In genomic region chrX:16944049-16944532, dm6 we compare ENCODE assay signal across 1 fruit fly cellular context.
TF ChIP-seq lines count a peak whose summit lies in the region.

No protein-coding gene starts in this region.

TF ChIP-seq in whole organism, embryonic, 481 proteins besides CTCF, POLR2A, EP300 and RAD21 (continued from another document and continues in another):
- TF ChIP-seq CG16863 (GFP tag; optimal IDR thresholded peaks at IDR 0.05; lab: Kevin White, UChicago): no peak
- TF ChIP-seq CG5953 (GFP tag; IDR thresholded peaks at IDR 0.05; lab: Robert Waterston, UW): no peak
- no peak for TF ChIP-seq klu (GFP tag; IDR thresholded peaks at IDR 0.05; lab: Robert Waterston, UW)
- TF ChIP-seq trh (GFP tag; optimal IDR thresholded peaks at IDR 0.05; lab: Kevin White, UChicago): no peak
- no peak for TF ChIP-seq CG3065 (GFP tag; optimal IDR thresholded peaks at IDR 0.05; lab: Kevin White, UChicago)
- TF ChIP-seq org-1 (GFP tag; optimal IDR thresholded peaks at IDR 0.05; lab: Kevin White, UChicago): peak; percentile 62
- peak; percentile 88 for TF ChIP-seq grau (tag; optimal IDR thresholded peaks at IDR 0.05; lab: Kevin White, UChicago)
- TF ChIP-seq fru (optimal IDR thresholded peaks at IDR 0.05; lab: Kevin White, UChicago): no peak
- TF ChIP-seq CG6791 (GFP tag; IDR thresholded peaks at IDR 0.05; lab: Robert Waterston, UW; ENCODE audit: partially characterized antibody): no peak
- no peak for TF ChIP-seq amos (GFP tag; IDR thresholded peaks at IDR 0.05; lab: Robert Waterston, UW; ENCODE audit: partially characterized antibody)
- TF ChIP-seq row (GFP tag; IDR thresholded peaks at IDR 0.05; lab: Robert Waterston, UW): peak; percentile 72
- peak; percentile 24; the same call in 1 of the 2 replicates for TF ChIP-seq ttk (GFP tag; IDR thresholded peaks at IDR 0.05; lab: Robert Waterston, UW)
- no peak; the same call in 2 of the 3 replicates for TF ChIP-seq B-H1 (GFP tag; IDR thresholded peaks at IDR 0.05; lab: Robert Waterston, UW)
- peak; percentile 62 for TF ChIP-seq CG9727 (GFP tag; optimal IDR thresholded peaks at IDR 0.05; lab: Kevin White, UChicago)
- TF ChIP-seq CG17568 (GFP tag; optimal IDR thresholded peaks at IDR 0.05; lab: Kevin White, UChicago): no peak
- peak; percentile 57 for TF ChIP-seq CG10321 (GFP tag; IDR thresholded peaks at IDR 0.05; lab: Robert Waterston, UW)
- peak; percentile 60 for TF ChIP-seq fd96Cb (tag; optimal IDR thresholded peaks at IDR 0.05; lab: Kevin White, UChicago)
- no peak for TF ChIP-seq CG12219 (GFP tag; optimal IDR thresholded peaks at IDR 0.05; lab: Kevin White, UChicago)
- no peak for TF ChIP-seq Lpt (GFP tag; optimal IDR thresholded peaks at IDR 0.05; lab: Kevin White, UChicago)
- no peak for TF ChIP-seq CG7987 (GFP tag; optimal IDR thresholded peaks at IDR 0.05; lab: Kevin White, UChicago)
- no peak for TF ChIP-seq Gug (GFP tag; IDR thresholded peaks at IDR 0.05; lab: Robert Waterston, UW)
- no peak for TF ChIP-seq Kr (GFP tag; optimal IDR thresholded peaks at IDR 0.05; lab: Kevin White, UChicago)
- TF ChIP-seq CG9817 (tag; optimal IDR thresholded peaks at IDR 0.05; lab: Kevin White, UChicago): peak; percentile 46
- no peak for TF ChIP-seq HLH4C (GFP tag; IDR thresholded peaks at IDR 0.05; lab: Robert Waterston, UW; ENCODE audit: partially characterized antibody)
- no peak for TF ChIP-seq CG4360 (GFP tag; IDR thresholded peaks at IDR 0.05; lab: Robert Waterston, UW)
- no peak for TF ChIP-seq unc-4 (GFP tag; IDR thresholded peaks at IDR 0.05; lab: Robert Waterston, UW; ENCODE audit: partially characterized antibody)
- TF ChIP-seq Mad (GFP tag; optimal IDR thresholded peaks at IDR 0.05; lab: Kevin White, UChicago): no peak
- TF ChIP-seq Hr3 (GFP tag; optimal IDR thresholded peaks at IDR 0.05; lab: Kevin White, UChicago): peak; percentile 42
- TF ChIP-seq CG13894 (tag; optimal IDR thresholded peaks at IDR 0.05; lab: Kevin White, UChicago): peak; percentile 60
- TF ChIP-seq CG33213 (GFP tag; optimal IDR thresholded peaks at IDR 0.05; lab: Kevin White, UChicago): no peak
- no peak for TF ChIP-seq CG2202 (tag; optimal IDR thresholded peaks at IDR 0.05; lab: Kevin White, UChicago)
- peak; percentile 43 for TF ChIP-seq NfI (GFP tag; optimal IDR thresholded peaks at IDR 0.05; lab: Kevin White, UChicago)
- no peak for TF ChIP-seq CG5245 (GFP tag; optimal IDR thresholded peaks at IDR 0.05; lab: Kevin White, UChicago)
- TF ChIP-seq HHEX (GFP tag; optimal IDR thresholded peaks at IDR 0.05; lab: Kevin White, UChicago): peak; percentile 59
- TF ChIP-seq bab2 (GFP tag; optimal IDR thresholded peaks at IDR 0.05; lab: Kevin White, UChicago): no peak
- TF ChIP-seq Sox100B (GFP tag; optimal IDR thresholded peaks at IDR 0.05; lab: Kevin White, UChicago): peak; percentile 63
- no peak for TF ChIP-seq tio (GFP tag; optimal IDR thresholded peaks at IDR 0.05; lab: Kevin White, UChicago)
- no peak for TF ChIP-seq z (GFP tag; IDR thresholded peaks at IDR 0.05; lab: Robert Waterston, UW)
- no peak for TF ChIP-seq Sry-δ (GFP tag; optimal IDR thresholded peaks at IDR 0.05; lab: Kevin White, UChicago)
- TF ChIP-seq HmgD (GFP tag; optimal IDR thresholded peaks at IDR 0.05; lab: Kevin White, UChicago): no peak
- TF ChIP-seq Pdp1 (GFP tag; optimal IDR thresholded peaks at IDR 0.05; lab: Kevin White, UChicago): no peak
- TF ChIP-seq CG16815 (GFP tag; optimal IDR thresholded peaks at IDR 0.05; lab: Kevin White, UChicago): peak; percentile 33
- TF ChIP-seq az2 (GFP tag; optimal IDR thresholded peaks at IDR 0.05; lab: Kevin White, UChicago): peak; percentile 19
- TF ChIP-seq CG4328 (GFP tag; optimal IDR thresholded peaks at IDR 0.05; lab: Kevin White, UChicago): peak; percentile 19
- no peak for TF ChIP-seq gfzf (GFP tag; optimal IDR thresholded peaks at IDR 0.05; lab: Kevin White, UChicago)
- TF ChIP-seq pnt (GFP tag; optimal IDR thresholded peaks at IDR 0.05; lab: Kevin White, UChicago): no peak
- TF ChIP-seq CG2116 (GFP tag; optimal IDR thresholded peaks at IDR 0.05; lab: Kevin White, UChicago): no peak
- TF ChIP-seq gsb (GFP tag; IDR thresholded peaks at IDR 0.05; lab: Robert Waterston, UW): peak; percentile 47; the same call in 1 of the 2 replicates
- TF ChIP-seq otp (GFP tag; IDR thresholded peaks at IDR 0.05; lab: Robert Waterston, UW): no peak
- TF ChIP-seq CG2199 (GFP tag; IDR thresholded peaks at IDR 0.05; lab: Robert Waterston, UW): no peak
- TF ChIP-seq Spps (tag; optimal IDR thresholded peaks at IDR 0.05; lab: Kevin White, UChicago): no peak
- TF ChIP-seq Stat92E (GFP tag; optimal IDR thresholded peaks at IDR 0.05; lab: Kevin White, UChicago): no peak
- no peak for TF ChIP-seq eve (GFP tag; optimal IDR thresholded peaks at IDR 0.05; lab: Kevin White, UChicago)
- no peak for TF ChIP-seq CG3995 (GFP tag; optimal IDR thresholded peaks at IDR 0.05; lab: Kevin White, UChicago)
- peak; percentile 88 for TF ChIP-seq CG15269 (tag; optimal IDR thresholded peaks at IDR 0.05; lab: Kevin White, UChicago)
- peak; percentile 48 for TF ChIP-seq CG9932 (GFP tag; IDR thresholded peaks at IDR 0.05; lab: Robert Waterston, UW)
- TF ChIP-seq CG16779 (GFP tag; IDR thresholded peaks at IDR 0.05; lab: Robert Waterston, UW): no peak
- no peak for TF ChIP-seq CG18476 (GFP tag; optimal IDR thresholded peaks at IDR 0.05; lab: Kevin White, UChicago)
- peak; percentile 74 for TF ChIP-seq CG8924 (tag; optimal IDR thresholded peaks at IDR 0.05; lab: Kevin White, UChicago)
- no peak for TF ChIP-seq BEAF-32 (GFP tag; optimal IDR thresholded peaks at IDR 0.05; lab: Kevin White, UChicago)
- peak; percentile 44 for TF ChIP-seq CG8388 (GFP tag; optimal IDR thresholded peaks at IDR 0.05; lab: Kevin White, UChicago)
- 0 out of 2 replicates have a peak, but pooled peaks have one; percentile 34 for TF ChIP-seq toy (GFP tag; IDR thresholded peaks at IDR 0.05; lab: Robert Waterston, UW)
- TF ChIP-seq H15 (GFP tag; IDR thresholded peaks at IDR 0.05; lab: Robert Waterston, UW): no peak
- no peak for TF ChIP-seq Dll (GFP tag; IDR thresholded peaks at IDR 0.05; lab: Robert Waterston, UW; ENCODE audit: partially characterized antibody)
- TF ChIP-seq tna (GFP tag; IDR thresholded peaks at IDR 0.05; lab: Robert Waterston, UW; ENCODE audit: partially characterized antibody): no peak
- TF ChIP-seq CG18764 (GFP tag; optimal IDR thresholded peaks at IDR 0.05; lab: Kevin White, UChicago): no peak
- no peak for TF ChIP-seq Nf-YA (GFP tag; IDR thresholded peaks at IDR 0.05; lab: Robert Waterston, UW)
- TF ChIP-seq Rfx (GFP tag; IDR thresholded peaks at IDR 0.05; lab: Robert Waterston, UW): peak; percentile 67
- TF ChIP-seq Elba2 (GFP tag; optimal IDR thresholded peaks at IDR 0.05; lab: Kevin White, UChicago): no peak
- peak; percentile 44 for TF ChIP-seq salm (tag; optimal IDR thresholded peaks at IDR 0.05; lab: Kevin White, UChicago)
- no peak for TF ChIP-seq pfk (GFP tag; optimal IDR thresholded peaks at IDR 0.05; lab: Kevin White, UChicago)
- TF ChIP-seq zfh2 (GFP tag; optimal IDR thresholded peaks at IDR 0.05; lab: Kevin White, UChicago): no peak
- TF ChIP-seq Awh (GFP tag; IDR thresholded peaks at IDR 0.05; lab: Robert Waterston, UW): no peak
- TF ChIP-seq Atf6 (GFP tag; IDR thresholded peaks at IDR 0.05; lab: Robert Waterston, UW): no peak
- no peak for TF ChIP-seq CG13624 (GFP tag; optimal IDR thresholded peaks at IDR 0.05; lab: Kevin White, UChicago)
- TF ChIP-seq sqz (GFP tag; optimal IDR thresholded peaks at IDR 0.05; lab: Kevin White, UChicago): no peak
- TF ChIP-seq Aef1 (GFP tag; IDR thresholded peaks at IDR 0.05; lab: Robert Waterston, UW): peak; percentile 29; the same call in 1 of the 3 replicates
- TF ChIP-seq PHDP (tag; optimal IDR thresholded peaks at IDR 0.05; lab: Kevin White, UChicago): peak; percentile 86
- TF ChIP-seq Bgb (GFP tag; IDR thresholded peaks at IDR 0.05; lab: Robert Waterston, UW; ENCODE audit: partially characterized antibody): no peak
- TF ChIP-seq dan (GFP tag; IDR thresholded peaks at IDR 0.05; lab: Robert Waterston, UW): no peak
- no peak for TF ChIP-seq Dad (GFP tag; optimal IDR thresholded peaks at IDR 0.05; lab: Kevin White, UChicago)
- no peak; the same call in 1 of the 2 replicates for TF ChIP-seq CG3847 (GFP tag; IDR thresholded peaks at IDR 0.05; lab: Robert Waterston, UW)
- TF ChIP-seq CG11093 (GFP tag; IDR thresholded peaks at IDR 0.05; lab: Robert Waterston, UW): no peak
- TF ChIP-seq unpg (GFP tag; optimal IDR thresholded peaks at IDR 0.05; lab: Kevin White, UChicago): peak; percentile 81
- TF ChIP-seq CG6654 (GFP tag; optimal IDR thresholded peaks at IDR 0.05; lab: Kevin White, UChicago): no peak
- no peak for TF ChIP-seq CG7786 (GFP tag; optimal IDR thresholded peaks at IDR 0.05; lab: Kevin White, UChicago)
- TF ChIP-seq CG15073 (GFP tag; optimal IDR thresholded peaks at IDR 0.05; lab: Kevin White, UChicago): no peak
- no peak for TF ChIP-seq ken (GFP tag; IDR thresholded peaks at IDR 0.05; lab: Robert Waterston, UW)
- TF ChIP-seq zen (tag; optimal IDR thresholded peaks at IDR 0.05; lab: Kevin White, UChicago): peak; percentile 64
- TF ChIP-seq sob (GFP tag; IDR thresholded peaks at IDR 0.05; lab: Robert Waterston, UW): no peak
- peak; percentile 26 for TF ChIP-seq D19B (GFP tag; optimal IDR thresholded peaks at IDR 0.05; lab: Kevin White, UChicago)
- peak; percentile 54 for TF ChIP-seq CG34376 (GFP tag; optimal IDR thresholded peaks at IDR 0.05; lab: Kevin White, UChicago)
- 0 out of 2 replicates have a peak, but pooled peaks have one; percentile 4 for TF ChIP-seq CG43689 (GFP tag; IDR thresholded peaks at IDR 0.05; lab: Robert Waterston, UW)
- no peak for TF ChIP-seq da (GFP tag; optimal IDR thresholded peaks at IDR 0.05; lab: Kevin White, UChicago)
- no peak; the same call in 1 of the 2 replicates for TF ChIP-seq E2f2 (GFP tag; IDR thresholded peaks at IDR 0.05; lab: Robert Waterston, UW)
- peak; percentile 84 for TF ChIP-seq CoRest (tag; optimal IDR thresholded peaks at IDR 0.05; lab: Kevin White, UChicago)
- TF ChIP-seq Tbp (GFP tag; optimal IDR thresholded peaks at IDR 0.05; lab: Kevin White, UChicago): no peak
- no peak for TF ChIP-seq CG8089 (GFP tag; optimal IDR thresholded peaks at IDR 0.05; lab: Kevin White, UChicago)
- TF ChIP-seq oc (tag; optimal IDR thresholded peaks at IDR 0.05; lab: Kevin White, UChicago): peak; percentile 31
- TF ChIP-seq CG1647 (GFP tag; optimal IDR thresholded peaks at IDR 0.05; lab: Kevin White, UChicago): no peak
- peak; percentile 89 for TF ChIP-seq CG11696 (GFP tag; IDR thresholded peaks at IDR 0.05; lab: Robert Waterston, UW)
- TF ChIP-seq CG1602 (GFP tag; optimal IDR thresholded peaks at IDR 0.05; lab: Kevin White, UChicago): peak; percentile 6
- TF ChIP-seq MESR4 (GFP tag; optimal IDR thresholded peaks at IDR 0.05; lab: Kevin White, UChicago): no peak
- no peak for TF ChIP-seq NC2α (GFP tag; optimal IDR thresholded peaks at IDR 0.05; lab: Kevin White, UChicago)
- peak; percentile 5 for TF ChIP-seq CG4424 (GFP tag; optimal IDR thresholded peaks at IDR 0.05; lab: Kevin White, UChicago)
- no peak for TF ChIP-seq CG3407 (GFP tag; optimal IDR thresholded peaks at IDR 0.05; lab: Kevin White, UChicago)
- TF ChIP-seq CG10147 (GFP tag; optimal IDR thresholded peaks at IDR 0.05; lab: Kevin White, UChicago): peak; percentile 33
- 0 out of 2 replicates have a peak, but pooled peaks have one; percentile 26 for TF ChIP-seq H2.0 (GFP tag; IDR thresholded peaks at IDR 0.05; lab: Robert Waterston, UW)
- TF ChIP-seq Sin3A (optimal IDR thresholded peaks at IDR 0.05; lab: Kevin White, UChicago): no peak
- 0 out of 2 replicates have a peak, but pooled peaks have one; percentile 20 for TF ChIP-seq Ada2b (GFP tag; IDR thresholded peaks at IDR 0.05; lab: Robert Waterston, UW)
- no peak for TF ChIP-seq CG7745 (tag; optimal IDR thresholded peaks at IDR 0.05; lab: Kevin White, UChicago)
- no peak for TF ChIP-seq CG3163 (GFP tag; optimal IDR thresholded peaks at IDR 0.05; lab: Kevin White, UChicago)
- no peak for TF ChIP-seq jing (GFP tag; optimal IDR thresholded peaks at IDR 0.05; lab: Kevin White, UChicago)
- no peak for TF ChIP-seq Ets97D (GFP tag; optimal IDR thresholded peaks at IDR 0.05; lab: Kevin White, UChicago)
- no peak for TF ChIP-seq nerfin-2 (GFP tag; IDR thresholded peaks at IDR 0.05; lab: Robert Waterston, UW; ENCODE audit: partially characterized antibody)
- TF ChIP-seq tup (GFP tag; optimal IDR thresholded peaks at IDR 0.05; lab: Kevin White, UChicago): no peak
- peak; percentile 53 for TF ChIP-seq run (tag; optimal IDR thresholded peaks at IDR 0.05; lab: Kevin White, UChicago)
- no peak for TF ChIP-seq sens-2 (GFP tag; IDR thresholded peaks at IDR 0.05; lab: Robert Waterston, UW)
- no peak for TF ChIP-seq Dp (GFP tag; optimal IDR thresholded peaks at IDR 0.05; lab: Kevin White, UChicago)
- TF ChIP-seq CG15514 (GFP tag; optimal IDR thresholded peaks at IDR 0.05; lab: Kevin White, UChicago): peak; percentile 21
- no peak for TF ChIP-seq prd (optimal IDR thresholded peaks at IDR 0.05; lab: Kevin White, UChicago)
- no peak; the same call in 2 of the 3 replicates for TF ChIP-seq prd (GFP tag; IDR thresholded peaks at IDR 0.05; lab: Robert Waterston, UW)
- TF ChIP-seq CG8359 (GFP tag; optimal IDR thresholded peaks at IDR 0.05; lab: Kevin White, UChicago; ENCODE audit: borderline replicate concordance): no peak
- TF ChIP-seq CG6272 (GFP tag; IDR thresholded peaks at IDR 0.05; lab: Robert Waterston, UW): no peak
- TF ChIP-seq CG6765 (GFP tag; optimal IDR thresholded peaks at IDR 0.05; lab: Kevin White, UChicago): peak; percentile 42
- TF ChIP-seq Usf (GFP tag; optimal IDR thresholded peaks at IDR 0.05; lab: Kevin White, UChicago): peak; percentile 9
- TF ChIP-seq MTF-1 (GFP tag; optimal IDR thresholded peaks at IDR 0.05; lab: Kevin White, UChicago; ENCODE audit: borderline replicate concordance): no peak
- peak; percentile 54 for TF ChIP-seq bcd (GFP tag; optimal IDR thresholded peaks at IDR 0.05; lab: Kevin White, UChicago)
- no peak for TF ChIP-seq sima (GFP tag; optimal IDR thresholded peaks at IDR 0.05; lab: Kevin White, UChicago)
- peak; percentile 78 for TF ChIP-seq CG31441 (GFP tag; IDR thresholded peaks at IDR 0.05; lab: Robert Waterston, UW)
- no peak for TF ChIP-seq CG10462 (GFP tag; optimal IDR thresholded peaks at IDR 0.05; lab: Kevin White, UChicago)
- TF ChIP-seq CG11695 (GFP tag; IDR thresholded peaks at IDR 0.05; lab: Robert Waterston, UW): peak; percentile 65
- no peak for TF ChIP-seq en (GFP tag; optimal IDR thresholded peaks at IDR 0.05; lab: Kevin White, UChicago)
- peak; percentile 80 for TF ChIP-seq Dek (tag; optimal IDR thresholded peaks at IDR 0.05; lab: Kevin White, UChicago)
- TF ChIP-seq CG12942 (GFP tag; optimal IDR thresholded peaks at IDR 0.05; lab: Kevin White, UChicago): no peak
